Worm (Caenorhabditis elegans): Measurements from ENCODE around the gene scb-1.

The scb-1 gene

DNA sequence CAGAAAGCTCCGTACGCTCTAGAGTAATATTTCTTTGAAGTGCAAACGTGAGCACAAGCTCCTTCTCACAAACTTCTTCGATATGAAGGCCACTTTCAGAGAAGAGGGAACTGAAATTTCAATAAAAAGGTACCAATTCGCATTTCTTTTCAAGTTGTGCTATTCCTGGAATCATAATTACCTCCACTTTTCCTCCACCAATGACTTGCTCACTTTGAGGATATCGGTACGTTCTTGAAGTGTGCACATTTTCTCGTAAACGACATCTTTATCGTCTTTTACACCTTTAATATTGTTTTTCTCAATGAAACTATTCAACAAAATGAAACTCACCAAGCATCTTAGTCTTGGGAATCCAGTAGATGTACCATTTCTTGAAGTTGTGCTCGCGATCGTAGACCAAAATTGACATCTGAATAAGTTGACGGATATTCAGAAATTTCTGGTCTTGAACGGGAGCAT is at the start of gene scb-1:
Gene scb-1 (minus strand): TSS at position 412 of the 462 bp plus-strand sequence.
- no peak for TF ChIP-seq hmg-4 (GFP tag; optimal IDR thresholded peaks at IDR 0.05)
- no peak for TF ChIP-seq sea-1 (GFP tag; conservative IDR thresholded peaks at IDR 0.05)
- no peak for TF ChIP-seq hmbx-1 (tag; optimal IDR thresholded peaks at IDR 0.05)
- TF ChIP-seq F13C5.2 (tag; optimal IDR thresholded peaks at IDR 0.05): no peak
- TF ChIP-seq hnd-1 (tag; optimal IDR thresholded peaks at IDR 0.05): no peak
- no peak for TF ChIP-seq tbx-11 (GFP tag; IDR thresholded peaks at IDR 0.05)
- no peak for TF ChIP-seq tbx-37 (GFP tag; conservative IDR thresholded peaks at IDR 0.05)
- TF ChIP-seq flt-1 (GFP tag; IDR thresholded peaks at IDR 0.05): no peak
- TF ChIP-seq ama-1 (optimal IDR thresholded peaks at IDR 0.05): no peak

DNA sequence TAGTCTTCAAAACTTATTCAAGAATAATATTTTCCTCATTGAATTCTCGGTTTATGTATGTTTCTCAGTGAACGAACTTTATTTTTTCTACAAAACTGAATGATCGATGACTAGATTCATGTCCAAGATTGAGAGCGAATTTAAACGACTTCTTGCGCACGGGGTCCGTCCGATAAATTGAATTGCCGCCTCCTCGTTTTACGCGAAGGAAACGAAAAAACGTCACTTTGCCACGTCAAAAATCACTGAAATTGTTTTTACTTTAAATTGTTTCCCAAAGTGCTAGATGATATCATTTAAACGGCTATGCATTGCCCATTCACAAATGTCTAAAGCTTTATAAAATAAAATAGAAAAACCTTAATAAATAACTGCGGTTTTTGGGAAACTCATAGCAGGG is 48.2 kb upstream of the scb-1 start:
- no peak for TF ChIP-seq flt-1 (GFP tag; IDR thresholded peaks at IDR 0.05)
- TF ChIP-seq scrt-1 (GFP tag; IDR thresholded peaks at IDR 0.05): no peak

- TF ChIP-seq scrt-1 (GFP tag; IDR thresholded peaks at IDR 0.05): no peak
- TF ChIP-seq aly-1 (tag; optimal IDR thresholded peaks at IDR 0.05): no peak
- TF ChIP-seq tbx-37 (GFP tag; conservative IDR thresholded peaks at IDR 0.05): no peak
- no peak for TF ChIP-seq pes-1 (GFP tag; IDR thresholded peaks at IDR 0.05)
Measured at ce11 chrV:11164475-11164874, 45.0 kb upstream of the scb-1 start, which contains the start of gene srg-40. srg-40 (minus strand) TSS chrV:11164575.

DNA sequence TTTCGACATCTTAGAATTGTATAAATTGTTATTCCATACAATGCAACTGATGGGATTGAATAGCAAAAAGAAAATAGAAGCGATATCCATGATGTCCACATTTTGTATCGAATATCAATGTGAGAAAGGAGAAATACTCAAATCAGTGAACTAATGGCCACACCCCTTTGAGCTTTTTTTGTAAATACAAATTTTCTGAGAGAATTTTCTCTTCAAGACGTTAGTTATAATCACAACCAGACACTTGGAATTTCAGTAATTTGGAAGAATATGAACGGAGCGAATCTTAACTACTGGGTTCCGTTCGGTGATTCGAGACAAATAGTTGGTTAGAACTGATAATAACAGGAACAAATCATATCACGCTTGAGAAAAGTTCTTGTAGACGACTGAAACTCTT is 42.3 kb upstream of the scb-1 start, which contains the start of gene srg-41:
Gene srg-41 (minus strand): TSS at position 101 of the 400 bp plus-strand sequence.
- no peak for TF ChIP-seq tbx-37 (GFP tag; conservative IDR thresholded peaks at IDR 0.05)
- TF ChIP-seq aly-1 (tag; optimal IDR thresholded peaks at IDR 0.05): no peak
- TF ChIP-seq ama-1 (optimal IDR thresholded peaks at IDR 0.05): no peak
- no peak for TF ChIP-seq scrt-1 (GFP tag; IDR thresholded peaks at IDR 0.05)
- no peak for TF ChIP-seq hnd-1 (tag; optimal IDR thresholded peaks at IDR 0.05)
- TF ChIP-seq ceh-13 (GFP tag; optimal IDR thresholded peaks at IDR 0.05): no peak
- TF ChIP-seq B0310.2 (tag; optimal IDR thresholded peaks at IDR 0.05): no peak
- no peak for TF ChIP-seq ets-7 (tag; optimal IDR thresholded peaks at IDR 0.05)
- no peak for TF ChIP-seq pes-1 (GFP tag; IDR thresholded peaks at IDR 0.05)
- no peak for TF ChIP-seq hmbx-1 (tag; optimal IDR thresholded peaks at IDR 0.05)
- TF ChIP-seq ceh-36 (tag; optimal IDR thresholded peaks at IDR 0.05): no peak
- TF ChIP-seq F13C5.2 (tag; optimal IDR thresholded peaks at IDR 0.05): no peak
- TF ChIP-seq tra-4 (tag; optimal IDR thresholded peaks at IDR 0.05): no peak
- no peak for TF ChIP-seq flt-1 (GFP tag; IDR thresholded peaks at IDR 0.05)
- TF ChIP-seq hmg-4 (GFP tag; optimal IDR thresholded peaks at IDR 0.05): no peak
- no peak for TF ChIP-seq sea-1 (GFP tag; conservative IDR thresholded peaks at IDR 0.05)
- TF ChIP-seq tbx-11 (GFP tag; IDR thresholded peaks at IDR 0.05): no peak

DNA sequence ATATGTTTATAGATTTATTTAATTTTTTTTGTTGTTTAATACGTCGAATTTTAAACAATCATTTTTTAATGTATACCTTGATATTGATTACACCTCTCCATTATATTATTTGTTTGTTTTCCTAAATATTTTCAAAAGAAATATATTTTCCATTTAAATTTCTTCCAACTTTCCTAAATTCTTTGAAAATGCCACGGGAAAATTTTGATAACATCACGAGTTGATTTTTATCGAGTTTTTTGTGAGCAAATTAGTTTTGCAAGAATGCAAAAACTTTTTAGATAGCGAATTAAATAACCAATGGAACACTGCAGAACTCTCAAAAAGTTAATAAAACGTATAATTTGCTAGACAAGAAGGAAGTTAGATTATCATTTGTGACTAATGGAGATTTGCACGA is 38.4 kb upstream of the scb-1 start, which contains the start of gene srg-42:
Gene srg-42 (minus strand): TSS at position 101 of the 400 bp plus-strand sequence.
- TF ChIP-seq ets-7 (tag; optimal IDR thresholded peaks at IDR 0.05): no peak
- no peak for TF ChIP-seq ama-1 (optimal IDR thresholded peaks at IDR 0.05)
- TF ChIP-seq ceh-13 (GFP tag; optimal IDR thresholded peaks at IDR 0.05): no peak

ce11 chrV:11156589-11156988 is 37.1 kb upstream of the scb-1 start:
- TF ChIP-seq ceh-36 (tag; optimal IDR thresholded peaks at IDR 0.05) (no peak), hmbx-1 (tag; optimal IDR thresholded peaks at IDR 0.05) (no peak), hnd-1 (tag; optimal IDR thresholded peaks at IDR 0.05) (no peak), pes-1 (GFP tag; IDR thresholded peaks at IDR 0.05) (no peak), sea-1 (GFP tag; conservative IDR thresholded peaks at IDR 0.05) (no peak), B0310.2 (tag; optimal IDR thresholded peaks at IDR 0.05) (no peak), ets-7 (tag; optimal IDR thresholded peaks at IDR 0.05) (no peak), scrt-1 (GFP tag; IDR thresholded peaks at IDR 0.05) (no peak), tra-4 (tag; optimal IDR thresholded peaks at IDR 0.05) (no peak), flt-1 (GFP tag; IDR thresholded peaks at IDR 0.05) (no peak), tbx-11 (GFP tag; IDR thresholded peaks at IDR 0.05) (no peak), F13C5.2 (tag; optimal IDR thresholded peaks at IDR 0.05) (no peak), ama-1 (optimal IDR thresholded peaks at IDR 0.05) (no peak), ceh-13 (GFP tag; optimal IDR thresholded peaks at IDR 0.05) (no peak), tbx-37 (GFP tag; conservative IDR thresholded peaks at IDR 0.05) (no peak), aly-1 (tag; optimal IDR thresholded peaks at IDR 0.05) (no peak)

DNA sequence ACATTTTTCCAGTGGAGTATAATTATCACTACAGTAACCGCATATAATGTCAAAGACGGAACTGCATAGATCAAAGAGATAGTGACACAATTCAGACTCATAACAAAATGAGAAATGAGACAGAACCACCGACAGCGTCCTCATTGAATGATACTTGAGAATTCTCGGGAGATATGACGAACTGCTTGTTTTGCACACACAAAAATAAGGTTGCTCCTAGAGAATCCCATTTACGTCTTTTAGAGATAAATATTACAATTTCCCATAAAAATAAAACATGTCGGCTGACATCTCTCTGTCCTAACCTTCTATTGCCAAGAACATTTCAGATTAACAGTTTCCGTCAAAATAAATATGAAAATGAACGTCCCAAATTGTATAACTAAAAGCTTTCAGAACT is 36.0 kb upstream of the scb-1 start, which contains the start of gene srg-38:
Gene srg-38 (minus strand): TSS at position 101 of the 400 bp plus-strand sequence.
- no peak for TF ChIP-seq flt-1 (GFP tag; IDR thresholded peaks at IDR 0.05)
- no peak for TF ChIP-seq ama-1 (optimal IDR thresholded peaks at IDR 0.05)
- no peak for TF ChIP-seq pes-1 (GFP tag; IDR thresholded peaks at IDR 0.05)
- TF ChIP-seq tbx-11 (GFP tag; IDR thresholded peaks at IDR 0.05): no peak
- TF ChIP-seq hmbx-1 (tag; optimal IDR thresholded peaks at IDR 0.05): no peak
- TF ChIP-seq hmg-4 (GFP tag; optimal IDR thresholded peaks at IDR 0.05): no peak
- no peak for TF ChIP-seq hnd-1 (tag; optimal IDR thresholded peaks at IDR 0.05)
- TF ChIP-seq tra-4 (tag; optimal IDR thresholded peaks at IDR 0.05): no peak
- TF ChIP-seq ets-7 (tag; optimal IDR thresholded peaks at IDR 0.05): no peak
- TF ChIP-seq B0310.2 (tag; optimal IDR thresholded peaks at IDR 0.05): no peak
- TF ChIP-seq ceh-36 (tag; optimal IDR thresholded peaks at IDR 0.05): no peak
- TF ChIP-seq tbx-37 (GFP tag; conservative IDR thresholded peaks at IDR 0.05): no peak
- TF ChIP-seq aly-1 (tag; optimal IDR thresholded peaks at IDR 0.05): no peak
- TF ChIP-seq F13C5.2 (tag; optimal IDR thresholded peaks at IDR 0.05): no peak
- no peak for TF ChIP-seq ceh-13 (GFP tag; optimal IDR thresholded peaks at IDR 0.05)
- no peak for TF ChIP-seq scrt-1 (GFP tag; IDR thresholded peaks at IDR 0.05)
- TF ChIP-seq sea-1 (GFP tag; conservative IDR thresholded peaks at IDR 0.05): no peak

DNA sequence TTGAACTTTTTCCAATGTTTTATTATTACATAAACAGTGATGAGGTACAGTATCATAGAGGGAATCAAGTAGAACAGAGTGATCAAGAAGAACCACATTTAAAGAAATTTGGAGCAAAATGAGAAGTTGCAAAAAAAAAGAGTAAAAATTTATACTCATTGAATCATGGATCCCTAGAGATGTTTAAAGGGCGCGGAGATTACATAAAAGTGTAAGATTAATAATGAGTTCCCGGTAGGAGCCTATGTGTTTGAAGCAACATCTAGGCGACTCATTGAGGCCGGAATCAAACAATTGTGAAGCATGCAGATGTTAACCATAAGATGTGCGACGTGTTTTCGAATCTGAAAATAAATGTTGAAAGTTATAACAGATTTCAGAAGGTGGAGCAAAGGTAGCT is 32.8 kb upstream of the scb-1 start, which contains the start of gene srg-39:
Gene srg-39 (minus strand): TSS at position 101 of the 400 bp plus-strand sequence.
- no peak for TF ChIP-seq ceh-13 (GFP tag; optimal IDR thresholded peaks at IDR 0.05)
- TF ChIP-seq scrt-1 (GFP tag; IDR thresholded peaks at IDR 0.05): no peak
- no peak for TF ChIP-seq B0310.2 (tag; optimal IDR thresholded peaks at IDR 0.05)
- no peak for TF ChIP-seq F13C5.2 (tag; optimal IDR thresholded peaks at IDR 0.05)
- TF ChIP-seq pes-1 (GFP tag; IDR thresholded peaks at IDR 0.05): no peak
- no peak for TF ChIP-seq sea-1 (GFP tag; conservative IDR thresholded peaks at IDR 0.05)
- TF ChIP-seq ama-1 (optimal IDR thresholded peaks at IDR 0.05): no peak
- TF ChIP-seq flt-1 (GFP tag; IDR thresholded peaks at IDR 0.05): no peak
- no peak for TF ChIP-seq tra-4 (tag; optimal IDR thresholded peaks at IDR 0.05)
- no peak for TF ChIP-seq tbx-11 (GFP tag; IDR thresholded peaks at IDR 0.05)
- TF ChIP-seq aly-1 (tag; optimal IDR thresholded peaks at IDR 0.05): no peak
- no peak for TF ChIP-seq hmbx-1 (tag; optimal IDR thresholded peaks at IDR 0.05)
- TF ChIP-seq hmg-4 (GFP tag; optimal IDR thresholded peaks at IDR 0.05): no peak
- TF ChIP-seq tbx-37 (GFP tag; conservative IDR thresholded peaks at IDR 0.05): no peak
- TF ChIP-seq hnd-1 (tag; optimal IDR thresholded peaks at IDR 0.05): no peak
- no peak for TF ChIP-seq ets-7 (tag; optimal IDR thresholded peaks at IDR 0.05)
- no peak for TF ChIP-seq ceh-36 (tag; optimal IDR thresholded peaks at IDR 0.05)
